Fruit fly (Drosophila melanogaster) whole organism, embryonic: Measurements from ENCODE around the gene CG17633.

Experiments
- B-H2 ChIP-seq: fragments of 200-800 bp; sonication (Bioruptor generic); optimal IDR thresholded peaks from 2 replicates; lab custom pipeline; 2018; ENCODE audit warnings: missing biosample characterization, mild to moderate bottlenecking, missing genetic modification characterization
- CG11456 ChIP-seq: fragments of 200-800 bp; sonication (Bioruptor generic); IDR thresholded peaks from 3 replicates; pipeline ENCODE4 v1.3.6; 2022; ENCODE audit warnings: missing biosample characterization, missing genetic modification characterization
- CG11504 ChIP-seq: fragments of 200-800 bp; sonication (Bioruptor generic); optimal IDR thresholded peaks from 3 replicates; lab custom pipeline; 2019; ENCODE audit warnings: missing biosample characterization, mild to moderate bottlenecking, missing genetic modification characterization, moderate library complexity
- CG11695 ChIP-seq: fragments of 200-800 bp; sonication (Bioruptor generic); IDR thresholded peaks from 3 replicates; pipeline ENCODE4 v1.3.6; 2022; ENCODE audit warnings: missing biosample characterization, missing genetic modification characterization
- CG11723 ChIP-seq: fragments of 200-800 bp; sonication (Bioruptor generic); optimal IDR thresholded peaks from 2 replicates; lab custom pipeline; 2017; ENCODE audit warnings: missing biosample characterization, mild to moderate bottlenecking, missing genetic modification characterization
- CG15073 ChIP-seq: fragments of 200-800 bp; sonication (Bioruptor generic); optimal IDR thresholded peaks from 2 replicates; lab custom pipeline; 2016; ENCODE audit warnings: missing biosample characterization, missing genetic modification characterization
- CG15269 ChIP-seq: fragments of 200-800 bp; sonication (Bioruptor generic); optimal IDR thresholded peaks from 2 replicates; lab custom pipeline; 2018; ENCODE audit warnings: missing biosample characterization, mild to moderate bottlenecking, missing genetic modification characterization, moderate library complexity
- CG17385 ChIP-seq: fragments of 200-800 bp; sonication (Bioruptor generic); optimal IDR thresholded peaks from 3 replicates; lab custom pipeline; 2018; ENCODE audit warnings: missing biosample characterization, mild to moderate bottlenecking, missing genetic modification characterization
- CG18599 ChIP-seq: fragments of 200-800 bp; sonication (Bioruptor generic); optimal IDR thresholded peaks from 3 replicates; lab custom pipeline; 2017; ENCODE audit warnings: missing biosample characterization, missing genetic modification characterization, mild to moderate bottlenecking, moderate library complexity, missing genetic modification reagents
- CG2678 ChIP-seq: fragments of 200-800 bp; sonication (Bioruptor generic); optimal IDR thresholded peaks from 3 replicates; lab custom pipeline; 2019; ENCODE audit warnings: missing biosample characterization, mild to moderate bottlenecking, missing genetic modification characterization, moderate library complexity
- CG2889 ChIP-seq: fragments of 200-800 bp; sonication (Bioruptor generic); IDR thresholded peaks from 3 replicates; pipeline ENCODE4 v1.3.6; 2022; ENCODE audit warnings: missing biosample characterization, missing genetic modification characterization
- CG30403 ChIP-seq: fragments of 200-800 bp; sonication (Bioruptor generic); optimal IDR thresholded peaks from 3 replicates; lab custom pipeline; 2016; ENCODE audit warnings: missing biosample characterization, missing genetic modification characterization
- CG3726 ChIP-seq: fragments of 200-800 bp; sonication (Bioruptor generic); IDR thresholded peaks from 3 replicates; pipeline ENCODE4, ENCODE4 v1.3.6; 2022; ENCODE audit warnings: missing biosample characterization, missing genetic modification characterization
- CG6175 ChIP-seq: fragments of 200-800 bp; sonication (Bioruptor generic); IDR thresholded peaks from 3 replicates; pipeline ENCODE4 v1.3.6; 2022; ENCODE audit warnings: missing biosample characterization, missing genetic modification characterization
- CG7357 ChIP-seq: fragments of 200-800 bp; sonication (Bioruptor generic); IDR thresholded peaks from 3 replicates; pipeline ENCODE4 v1.3.6; 2022; ENCODE audit warnings: missing biosample characterization, missing genetic modification characterization
- CG7786 ChIP-seq: fragments of 200-800 bp; sonication (Bioruptor generic); optimal IDR thresholded peaks from 2 replicates; lab custom pipeline; 2016; ENCODE audit warnings: missing biosample characterization, missing genetic modification characterization
- CG9609 ChIP-seq: fragments of 200-800 bp; sonication (Bioruptor generic); optimal IDR thresholded peaks from 3 replicates; lab custom pipeline; 2016; ENCODE audit warnings: missing biosample characterization, missing genetic modification characterization
- CG9932 ChIP-seq: fragments of 200-800 bp; sonication (Bioruptor generic); IDR thresholded peaks from 2 replicates; pipeline ENCODE4 v1.3.6; 2022; ENCODE audit warnings: missing biosample characterization, missing genetic modification characterization
- CoRest ChIP-seq: fragments of 200-800 bp; sonication (Bioruptor generic); optimal IDR thresholded peaks from 3 replicates; lab custom pipeline; 2018; ENCODE audit warnings: missing biosample characterization, mild to moderate bottlenecking, missing genetic modification characterization, moderate library complexity
- D19A ChIP-seq: fragments of 200-800 bp; optimal IDR thresholded peaks from 3 replicates; lab custom pipeline; 2019; ENCODE audit warnings: missing biosample characterization, mild to moderate bottlenecking, missing genetic modification characterization, moderate library complexity
- D19B ChIP-seq: fragments of 200-800 bp; sonication (Bioruptor generic); optimal IDR thresholded peaks from 2 replicates; lab custom pipeline; 2017; ENCODE audit warnings: missing biosample characterization, mild to moderate bottlenecking, missing genetic modification characterization
- Dad ChIP-seq: fragments of 200-800 bp; sonication (Bioruptor generic); optimal IDR thresholded peaks from 3 replicates; lab custom pipeline; 2016; ENCODE audit warnings: missing biosample characterization, missing genetic modification characterization
- Deaf1 ChIP-seq: fragments of 200-800 bp; optimal IDR thresholded peaks from 3 replicates; lab custom pipeline; 2019; ENCODE audit warnings: missing biosample characterization, mild to moderate bottlenecking, missing genetic modification characterization, moderate library complexity
- Dip3 ChIP-seq: fragments of 200-800 bp; sonication (Bioruptor generic); optimal IDR thresholded peaks from 3 replicates; lab custom pipeline; 2016; ENCODE audit warnings: missing biosample characterization, missing genetic modification characterization
- Gug ChIP-seq: fragments of 200-800 bp; sonication (Bioruptor generic); IDR thresholded peaks from 4 replicates; pipeline ENCODE4 v1.3.6; 2022; ENCODE audit warnings: missing biosample characterization, missing genetic modification characterization
- Hr39 ChIP-seq: fragments of >200 bp; optimal IDR thresholded peaks from 2 replicates; lab custom pipeline; 2017
- Med ChIP-seq: fragments of 200-800 bp; sonication (Bioruptor generic); peaks from one replicate; lab custom pipeline; 2016; ENCODE audit warnings: missing biosample characterization, missing genetic modification characterization, mild to moderate bottlenecking, inconsistent platforms, moderate library complexity
- Myb ChIP-seq: fragments of 200-800 bp; sonication (Bioruptor generic); optimal IDR thresholded peaks from 2 replicates; lab custom pipeline; 2016; ENCODE audit warnings: missing biosample characterization, missing genetic modification characterization
- Ptx1 ChIP-seq: fragments of 200-800 bp; sonication (Bioruptor generic); IDR thresholded peaks from 2 replicates; pipeline ENCODE4 v1.3.6; 2022; ENCODE audit warnings: missing biosample characterization, missing genetic modification characterization
- br ChIP-seq: fragments of >200 bp; optimal IDR thresholded peaks from 2 replicates; lab custom pipeline; 2017
- caup ChIP-seq: fragments of 200-800 bp; sonication (Bioruptor generic); optimal IDR thresholded peaks from 3 replicates; lab custom pipeline; 2017; ENCODE audit warnings: missing biosample characterization, mild to moderate bottlenecking, missing genetic modification characterization, moderate library complexity; ENCODE audit not compliant: severe bottlenecking
- crol ChIP-seq: fragments of 200-800 bp; sonication (Bioruptor generic); IDR thresholded peaks from 2 replicates; pipeline ENCODE4 v1.3.6; 2022; ENCODE audit warnings: missing biosample characterization, missing genetic modification characterization
- dimm ChIP-seq: fragments of 200-800 bp; sonication (Bioruptor generic); IDR thresholded peaks from 2 replicates; pipeline ENCODE4 v1.3.6; 2022; ENCODE audit warnings: missing biosample characterization, missing genetic modification characterization
- dmrt99B ChIP-seq: fragments of 200-800 bp; sonication (Bioruptor generic); optimal IDR thresholded peaks from 2 replicates; lab custom pipeline; 2018; ENCODE audit warnings: missing biosample characterization, mild to moderate bottlenecking, missing genetic modification characterization, moderate library complexity
- gem ChIP-seq: fragments of 200-800 bp; sonication (Bioruptor generic); optimal IDR thresholded peaks from 2 replicates; lab custom pipeline; 2019; ENCODE audit warnings: missing biosample characterization, mild to moderate bottlenecking, missing genetic modification characterization, moderate library complexity
- jumu ChIP-seq: fragments of 200-800 bp; sonication (Bioruptor generic); optimal IDR thresholded peaks from 3 replicates; lab custom pipeline; 2016; ENCODE audit warnings: missing biosample characterization, missing genetic modification characterization
- kah ChIP-seq: fragments of 200-800 bp; sonication (Bioruptor generic); optimal IDR thresholded peaks from 2 replicates; lab custom pipeline; 2018; ENCODE audit warnings: missing biosample characterization, mild to moderate bottlenecking, missing genetic modification characterization
- ken ChIP-seq: fragments of 200-800 bp; sonication (Bioruptor generic); IDR thresholded peaks from 3 replicates; pipeline ENCODE4 v1.3.6; 2022; ENCODE audit warnings: missing biosample characterization, missing genetic modification characterization
- klu ChIP-seq: fragments of 200-800 bp; sonication (Bioruptor generic); IDR thresholded peaks from 2 replicates; pipeline ENCODE4 v1.3.6; 2022; ENCODE audit warnings: missing biosample characterization, missing genetic modification characterization
- lab ChIP-seq: fragments of 200-800 bp; sonication (Bioruptor generic); optimal IDR thresholded peaks from 3 replicates; lab custom pipeline; 2017; ENCODE audit warnings: missing biosample characterization, missing genetic modification characterization, mild to moderate bottlenecking, moderate library complexity, missing genetic modification reagents
- nmo ChIP-seq: fragments of 200-800 bp; sonication (Bioruptor generic); optimal IDR thresholded peaks from 2 replicates; lab custom pipeline; 2018; ENCODE audit warnings: missing biosample characterization, mild to moderate bottlenecking, missing genetic modification characterization, moderate library complexity
- rib ChIP-seq: fragments of 200-800 bp; sonication (Bioruptor generic); IDR thresholded peaks from 2 replicates; pipeline ENCODE4 v1.3.6; 2022; ENCODE audit warnings: missing biosample characterization, missing genetic modification characterization
- row ChIP-seq: fragments of 200-800 bp; sonication (Bioruptor generic); IDR thresholded peaks from 3 replicates; pipeline ENCODE4 v1.3.6; 2022; ENCODE audit warnings: missing biosample characterization, missing genetic modification characterization
- scrt ChIP-seq: fragments of 200-800 bp; sonication (Bioruptor generic); optimal IDR thresholded peaks from 2 replicates; lab custom pipeline; 2018; ENCODE audit warnings: missing biosample characterization, mild to moderate bottlenecking, missing genetic modification characterization, moderate library complexity
- slbo ChIP-seq: fragments of 200-800 bp; sonication (Bioruptor generic); IDR thresholded peaks from 2 replicates; pipeline ENCODE4 v1.3.6; 2022; ENCODE audit warnings: missing biosample characterization, missing genetic modification characterization
- sqz ChIP-seq: fragments of 200-800 bp; sonication (Bioruptor generic); optimal IDR thresholded peaks from 3 replicates; lab custom pipeline; 2018; ENCODE audit warnings: missing biosample characterization, mild to moderate bottlenecking, missing genetic modification characterization
- tna ChIP-seq: fragments of 200-800 bp; sonication (Bioruptor generic); IDR thresholded peaks from 2 replicates; pipeline ENCODE4 v1.3.6; 2022; ENCODE audit warnings: missing biosample characterization, missing genetic modification characterization; ENCODE audit not compliant: partially characterized antibody
- unc-4 ChIP-seq: fragments of 200-800 bp; sonication (Bioruptor generic); IDR thresholded peaks from 2 replicates; pipeline ENCODE4 v1.3.6; 2022; ENCODE audit warnings: missing biosample characterization, missing genetic modification characterization; ENCODE audit not compliant: partially characterized antibody
- unpg ChIP-seq: fragments of 200-800 bp; sonication (Bioruptor generic); optimal IDR thresholded peaks from 3 replicates; lab custom pipeline; 2018; ENCODE audit warnings: missing biosample characterization, mild to moderate bottlenecking, missing genetic modification characterization, moderate library complexity

Gene CG17633

DNA sequence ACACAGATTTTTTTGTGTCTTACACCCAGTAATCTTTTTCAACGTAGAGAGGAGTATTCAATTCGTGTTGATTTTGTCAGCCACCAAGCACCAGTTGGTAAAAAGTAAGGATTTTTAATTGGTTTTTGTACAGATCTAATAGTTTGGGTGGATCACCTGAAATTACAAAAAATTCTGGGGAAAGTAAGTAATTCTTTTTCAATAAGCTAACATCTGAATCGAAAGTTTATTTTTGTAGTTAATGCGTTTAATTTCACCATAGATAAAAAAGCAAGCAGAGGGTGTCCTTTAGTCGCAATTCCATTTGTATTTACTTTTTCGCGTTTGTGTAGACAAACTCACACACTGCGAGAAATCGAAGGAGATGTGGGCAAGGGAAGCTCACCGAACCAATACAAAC lies 14.0 kb upstream of the CG17633 start (continued):
- TF ChIP-seq CG30403 (GFP tag; lab: Kevin White, UChicago) (no peak), CG17385 (GFP tag; lab: Kevin White, UChicago) (no peak), Deaf1 (tag; lab: Kevin White, UChicago) (no peak), crol (0 out of 2 replicates have a peak, but pooled peaks have one; percentile 2), sqz (GFP tag; lab: Kevin White, UChicago) (peak; percentile 19), CG11723 (GFP tag; lab: Kevin White, UChicago) (no peak), Med (GFP tag; lab: Kevin White, UChicago) (peak; percentile 37), gem (tag; lab: Kevin White, UChicago) (peak; percentile 15), CG18599 (GFP tag; lab: Kevin White, UChicago) (peak; percentile 56), dmrt99B (tag; lab: Kevin White, UChicago) (peak; percentile 20), caup (GFP tag; lab: Kevin White, UChicago) (peak; percentile 5), lab (GFP tag; lab: Kevin White, UChicago) (peak; percentile 13), D19B (GFP tag; lab: Kevin White, UChicago) (peak; percentile 32), nmo (no peak), scrt (GFP tag; lab: Kevin White, UChicago) (peak; percentile 24), Myb (GFP tag; lab: Kevin White, UChicago) (peak; percentile 11), CG2678 (peak; percentile 43), row (GFP tag; lab: Robert Waterston, UW) (peak; percentile 60)

dm6 chr2L:9757990-9758814 lies 10.7 kb upstream of the CG17633 start, which contains the start of gene zf30C:
Gene zf30C (plus strand): TSS chr2L:9758342.
- peak; percentile 96 for TF ChIP-seq Gug (GFP tag; lab: Robert Waterston, UW)
- peak; percentile 94 for TF ChIP-seq CG9932 (GFP tag; lab: Robert Waterston, UW)
- TF ChIP-seq unc-4 (GFP tag; lab: Robert Waterston, UW) = peak; percentile 41
- TF ChIP-seq CG15269 (tag; lab: Kevin White, UChicago) = peak; percentile 77
- TF ChIP-seq kah = peak; percentile 38
- TF ChIP-seq CG3726 (GFP tag; lab: Robert Waterston, UW) = peak; percentile 86; the same call in 2 of the 3 replicates
- TF ChIP-seq CG11695 (GFP tag; lab: Robert Waterston, UW) = peak; percentile 63; the same call in 2 of the 3 replicates
- TF ChIP-seq CG2889 (GFP tag; lab: Robert Waterston, UW) = peak; percentile 76
- no peak for TF ChIP-seq br
- TF ChIP-seq Dip3 (GFP tag; lab: Kevin White, UChicago) = peak; percentile 91
- TF ChIP-seq CG9609 = peak; percentile 94
- no peak for TF ChIP-seq tna (GFP tag; lab: Robert Waterston, UW)
- peak; percentile 51 for TF ChIP-seq CG15073 (GFP tag; lab: Kevin White, UChicago)
- no peak for TF ChIP-seq Hr39 (lab: Kevin White, UChicago)
- peak; percentile 78 for TF ChIP-seq klu (GFP tag; lab: Robert Waterston, UW)
- TF ChIP-seq B-H2 = peak; percentile 79
- peak; percentile 93 for TF ChIP-seq CG11456 (GFP tag; lab: Robert Waterston, UW)
- peak; percentile 97 for TF ChIP-seq slbo (GFP tag; lab: Robert Waterston, UW)
- peak; percentile 79 for TF ChIP-seq CoRest (tag; lab: Kevin White, UChicago)
- TF ChIP-seq Ptx1 (GFP tag; lab: Robert Waterston, UW) = peak; percentile 85
- peak; percentile 74 for TF ChIP-seq CG11504 (tag; lab: Kevin White, UChicago)
- TF ChIP-seq dimm (GFP tag; lab: Robert Waterston, UW) = peak; percentile 30; the same call in 1 of the 2 replicates
- TF ChIP-seq ken = peak; percentile 90
- peak; percentile 95 for TF ChIP-seq CG7786 (GFP tag; lab: Kevin White, UChicago)
- TF ChIP-seq rib (GFP tag; lab: Robert Waterston, UW) = peak; percentile 47
- TF ChIP-seq CG7357 = peak; percentile 63; the same call in 1 of the 3 replicates
- TF ChIP-seq jumu (GFP tag; lab: Kevin White, UChicago) = peak; percentile 91
- peak; percentile 59 for TF ChIP-seq D19A (tag; lab: Kevin White, UChicago)
- TF ChIP-seq Dad (GFP tag; lab: Kevin White, UChicago) = peak; percentile 81
- peak; percentile 81 for TF ChIP-seq unpg (GFP tag; lab: Kevin White, UChicago)
- peak; percentile 81 for TF ChIP-seq CG6175 (GFP tag; lab: Robert Waterston, UW)
